Worm (Caenorhabditis elegans) whole organism, L1 larva: ENCODE results near the gene sri-29.

ENCODE experiments used
- ama-1 ChIP-seq: fragments of 150-350 bp; optimal IDR thresholded peaks from 2 replicates; lab custom pipeline; 2014
- ces-1 ChIP-seq: fragments of 150-350 bp; optimal IDR thresholded peaks from 2 replicates; lab custom pipeline; 2014; ENCODE audit warnings: missing biosample characterization, missing genetic modification reagents, missing genetic modification characterization
- egl-27 ChIP-seq, 2 experiments: fragments of 150-350 bp in 1 of 2; sonication (generic microtip); optimal IDR thresholded peaks; 3 replicates each; lab custom pipeline; 2017 to 2018; ENCODE audit warnings: missing biosample characterization in 2 of 2, missing genetic modification characterization in 2 of 2, missing genetic modification reagents in 2 of 2
- elt-2 ChIP-seq: sonication (generic microtip); optimal IDR thresholded peaks from 2 replicates; lab custom pipeline; 2016; ENCODE audit warnings: missing genetic modification characterization, mild to moderate bottlenecking, inconsistent platforms, missing compliant biosample characterization, missing genetic modification reagents
- lin-13 ChIP-seq: fragments of 150-350 bp; optimal IDR thresholded peaks from 2 replicates; lab custom pipeline; 2014; ENCODE audit warnings: missing biosample characterization, missing genetic modification reagents, missing genetic modification characterization
- mep-1 ChIP-seq: fragments of 150-350 bp; optimal IDR thresholded peaks from 2 replicates; lab custom pipeline; 2014; ENCODE audit warnings: missing biosample characterization, missing genetic modification characterization
- nhr-12 ChIP-seq: sonication (generic microtip); optimal IDR thresholded peaks from 2 replicates; lab custom pipeline; 2017; ENCODE audit warnings: missing biosample characterization, missing genetic modification characterization
- nhr-28 ChIP-seq: fragments of 150-350 bp; optimal IDR thresholded peaks from 2 replicates; lab custom pipeline; 2014; ENCODE audit warnings: missing biosample characterization, missing genetic modification characterization
- nhr-77 ChIP-seq: fragments of 150-350 bp; optimal IDR thresholded peaks from 2 replicates; lab custom pipeline; 2014; ENCODE audit warnings: missing biosample characterization, missing genetic modification characterization
- rnt-1 ChIP-seq: sonication (generic microtip); optimal IDR thresholded peaks from 2 replicates; lab custom pipeline; 2016; ENCODE audit warnings: mild to moderate bottlenecking, missing genetic modification characterization, moderate library complexity, missing compliant biosample characterization
- snpc-4 ChIP-seq: fragments of 150-350 bp; optimal IDR thresholded peaks from 2 replicates; lab custom pipeline; 2014; ENCODE audit warnings: missing biosample characterization, missing genetic modification characterization
- unc-130 ChIP-seq: fragments of 150-350 bp; optimal IDR thresholded peaks from 2 replicates; lab custom pipeline; 2017; ENCODE audit warnings: missing biosample characterization, missing genetic modification characterization, inconsistent platforms
- unc-30 ChIP-seq: sonication (generic microtip); optimal IDR thresholded peaks from 2 replicates; lab custom pipeline; 2017; ENCODE audit warnings: missing biosample characterization, missing genetic modification characterization
- unc-62 ChIP-seq: fragments of 150-350 bp; optimal IDR thresholded peaks from 2 replicates; lab custom pipeline; 2014; ENCODE audit warnings: missing biosample characterization, missing genetic modification reagents, missing genetic modification characterization

DNA sequence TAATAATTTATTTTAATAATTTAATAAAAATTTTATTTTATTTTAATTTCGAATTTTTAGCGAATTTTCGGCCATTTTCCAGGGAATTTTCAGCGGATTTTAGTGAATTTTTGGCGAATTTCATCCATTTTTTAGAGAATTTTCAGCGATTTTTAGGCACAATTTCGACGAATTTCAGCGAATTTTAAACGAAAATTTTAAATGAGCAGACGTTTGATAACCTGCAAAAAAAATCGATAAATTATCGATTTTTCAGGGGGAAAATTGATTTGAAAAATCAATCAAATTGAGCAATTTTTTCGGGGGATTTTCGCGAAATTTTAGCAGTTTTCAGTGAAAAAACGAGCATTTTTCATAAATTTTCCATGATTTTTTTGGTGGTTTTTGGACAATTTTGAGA lies 24.5 kb downstream of the sri-29 start:
- TF ChIP-seq egl-27 (tag; optimal IDR thresholded peaks at IDR 0.05; lab: Kevin White, UChicago) (no peak), lin-13 (no peak), nhr-28 (tag; lab: Kevin White, UChicago) (no peak), unc-30 (tag; lab: Kevin White, UChicago) (no peak), unc-62 (GFP tag; lab: Kevin White, UChicago) (no peak), unc-130 (tag; lab: Kevin White, UChicago) (no peak), rnt-1 (tag; lab: Kevin White, UChicago) (no peak), mep-1 (no peak), nhr-12 (tag; lab: Kevin White, UChicago) (no peak), ama-1 (lab: Kevin White, UChicago) (no peak), ces-1 (GFP tag; lab: Kevin White, UChicago) (no peak), snpc-4 (tag; lab: Kevin White, UChicago) (no peak), nhr-77 (no peak), elt-2 (tag; lab: Kevin White, UChicago) (no peak)
